Worm (Caenorhabditis elegans): ENCODE measurements around the gene C28A5.2.

- TF ChIP-seq ama-1 (optimal IDR thresholded peaks at IDR 0.05) (no peak), nhr-28 (tag; optimal IDR thresholded peaks at IDR 0.05) (no peak), nhr-11 (tag; optimal IDR thresholded peaks at IDR 0.05) (no peak), nhr-237 (tag; optimal IDR thresholded peaks at IDR 0.05) (no peak), ceh-82 (tag; optimal IDR thresholded peaks at IDR 0.05) (no peak), fkh-10 (GFP tag; optimal IDR thresholded peaks at IDR 0.05) (no peak), mef-2 (tag; optimal IDR thresholded peaks at IDR 0.05) (no peak), xbp-1 (tag; optimal IDR thresholded peaks at IDR 0.05) (no peak), ets-5 (GFP tag; IDR thresholded peaks at IDR 0.05) (no peak), sox-4 (tag; optimal IDR thresholded peaks at IDR 0.05) (no peak), nhr-85 (tag) (no peak), pqm-1 (tag; optimal IDR thresholded peaks at IDR 0.05) (no peak)
Measured at ce11 chrIII:4468812-4469211, 29.5 kb upstream of the C28A5.2 start, which contains the start of gene mstr-2.

Measured in whole organism, L1 larva.